Worm (Caenorhabditis elegans) whole organism, young adult: ENCODE measurements around the gene F37B4.10.

Source experiments
- ama-1 ChIP-seq, 3 experiments: fragments of 150-350 bp in 1 of 3; sonication (generic microtip) in 2 of 3; optimal IDR thresholded peaks; 2 replicates each; lab custom pipeline; 2014 to 2018; ENCODE audit warnings: missing biosample characterization in 2 of 3, missing genetic modification characterization in 2 of 3, missing genetic modification reagents in 2 of 3
- cebp-2 ChIP-seq: fragments of 200-800 bp; sonication (Bioruptor generic); IDR thresholded peaks from 2 replicates; pipeline ENCODE4 v1.3.6; 2022; ENCODE audit warnings: missing genetic modification characterization, missing compliant biosample characterization
- dpl-1 ChIP-seq: fragments of 150-350 bp; optimal IDR thresholded peaks from 2 replicates; lab custom pipeline; 2014; ENCODE audit warnings: missing biosample characterization, missing genetic modification reagents, missing genetic modification characterization
- him-1 ChIP-seq: sonication (generic microtip); optimal IDR thresholded peaks from 2 replicates; lab custom pipeline; 2016; ENCODE audit warnings: missing genotype, missing genetic modification reagents, missing genetic modification characterization, missing compliant biosample characterization
- snpc-4 ChIP-seq, 5 experiments: fragments of 150-350 bp in 1 of 5; sonication (generic microtip) in 4 of 5; optimal IDR thresholded peaks; 2 replicates each; lab custom pipeline; 2014 to 2018; ENCODE audit warnings: missing genetic modification characterization in 5 of 5, missing biosample characterization in 3 of 5, antibody characterized with exemption in 2 of 5, mild to moderate bottlenecking in 2 of 5, missing compliant biosample characterization in 2 of 5, missing genotype in 2 of 5, moderate library complexity in 2 of 5, missing genetic modification reagents in 1 of 5
- ztf-6 ChIP-seq: fragments of 200-800 bp; sonication (Bioruptor generic); IDR thresholded peaks from 2 replicates; pipeline ENCODE4 v1.3.6; 2022; ENCODE audit warnings: missing genetic modification reagents, missing genetic modification characterization, missing compliant biosample characterization

DNA sequence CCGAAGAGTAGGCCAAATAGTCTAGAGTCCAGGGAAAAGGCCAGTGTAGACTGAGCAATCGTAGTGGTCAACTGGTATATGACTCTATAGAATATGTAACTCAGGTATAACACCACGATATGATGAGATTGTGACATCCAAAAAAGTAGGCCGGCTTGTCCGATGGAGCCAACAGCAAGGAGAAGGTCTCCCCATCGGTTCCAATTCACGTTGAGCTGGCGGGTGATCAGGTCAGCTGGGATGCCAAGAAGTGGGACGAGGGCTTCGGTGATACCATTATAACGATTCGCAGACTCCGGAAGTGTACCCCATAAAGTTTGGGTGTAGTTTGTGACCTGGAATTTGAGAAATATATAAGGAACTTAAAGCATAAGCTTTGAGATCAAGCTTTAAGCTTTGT, 4.5 kb downstream of the F37B4.10 start:
- no peak for TF ChIP-seq him-1 (tag; lab: Kevin White, UChicago)
- TF ChIP-seq dpl-1 (GFP tag; lab: Kevin White, UChicago): no peak
- no peak for TF ChIP-seq snpc-4 (GFP tag; optimal IDR thresholded peaks at IDR 0.05; lab: Kevin White, UChicago)
- TF ChIP-seq snpc-4 (tag; optimal IDR thresholded peaks at IDR 0.05; lab: Kevin White, UChicago): no peak
- TF ChIP-seq ztf-6: no peak
- TF ChIP-seq ama-1 (optimal IDR thresholded peaks at IDR 0.05; lab: Kevin White, UChicago): no peak
- TF ChIP-seq ama-1 (GFP tag; optimal IDR thresholded peaks at IDR 0.05; lab: Kevin White, UChicago): no peak
- TF ChIP-seq cebp-2 (GFP tag; lab: Robert Waterston, UW): no peak
